Fruit fly (Drosophila melanogaster) whole organism, wandering third instar larva: ENCODE data around the gene CG10311.

Source experiments
- CG32264 ChIP-seq: fragments of 200-800 bp; sonication (Bioruptor generic); optimal IDR thresholded peaks from 2 replicates; lab custom pipeline; 2016; ENCODE audit warnings: missing biosample characterization, missing genetic modification characterization
- CG9705 ChIP-seq: fragments of 200-800 bp; sonication (Bioruptor generic); optimal IDR thresholded peaks from 2 replicates; lab custom pipeline; 2018; ENCODE audit warnings: missing biosample characterization, mild to moderate bottlenecking, missing genetic modification characterization
- Dif ChIP-seq: fragments of 200-275, 200-300 bp; sonication (Bioruptor generic); optimal IDR thresholded peaks from 2 replicates; lab custom pipeline; 2018; ENCODE audit warnings: missing biosample characterization, missing genetic modification characterization; ENCODE audit not compliant: partially characterized antibody
- GATAd ChIP-seq: sonication (Bioruptor generic); optimal IDR thresholded peaks from 2 replicates; lab custom pipeline; 2016; ENCODE audit warnings: missing biosample characterization, missing genetic modification characterization
- HLH106 ChIP-seq: fragments of 200-800 bp; optimal IDR thresholded peaks from 3 replicates; lab custom pipeline; 2019; ENCODE audit warnings: missing biosample characterization, mild to moderate bottlenecking, missing genetic modification characterization, moderate library complexity
- Hnf4 ChIP-seq: fragments of 200-800 bp; sonication (Bioruptor generic); optimal IDR thresholded peaks from 2 replicates; lab custom pipeline; 2016; ENCODE audit warnings: missing biosample characterization, mild to moderate bottlenecking, missing genetic modification characterization
- Hr78 ChIP-seq: fragments of >200 bp; optimal IDR thresholded peaks from 2 replicates; lab custom pipeline; 2017; ENCODE audit warnings: missing biosample characterization, missing genetic modification characterization
- Hr83 ChIP-seq: fragments of 200-300 bp; sonication (Bioruptor generic); optimal IDR thresholded peaks from 2 replicates; lab custom pipeline; 2016; ENCODE audit warnings: missing biosample characterization, mild to moderate bottlenecking, missing genetic modification characterization, moderate library complexity; ENCODE audit not compliant: poor library complexity, severe bottlenecking
- Jra ChIP-seq: sonication (Bioruptor generic); optimal IDR thresholded peaks from 2 replicates; lab custom pipeline; 2016; ENCODE audit warnings: missing biosample characterization, missing genetic modification characterization
- Myc ChIP-seq: fragments of >200 bp; optimal IDR thresholded peaks from 2 replicates; lab custom pipeline; 2017
- N ChIP-seq: fragments of >200 bp; optimal IDR thresholded peaks from 2 replicates; lab custom pipeline; 2018; ENCODE audit warnings: missing biosample characterization, missing external identifiers, missing genetic modification characterization
- Rel ChIP-seq, 2 experiments: fragments of 200-800 bp; sonication (Bioruptor generic) in 1 of 2; optimal IDR thresholded peaks; 2 replicates in 1 of 2; 3 replicates in 1 of 2; lab custom pipeline; 2016 to 2019; ENCODE audit warnings: mild to moderate bottlenecking in 2 of 2, missing biosample characterization in 2 of 2, missing genetic modification characterization in 2 of 2, moderate library complexity in 1 of 2
- Sp1 ChIP-seq: fragments of 200-800 bp; sonication (Bioruptor generic); optimal IDR thresholded peaks from 3 replicates; lab custom pipeline; 2019; ENCODE audit warnings: missing biosample characterization, mild to moderate bottlenecking, missing genetic modification characterization, moderate library complexity
- Vsx2 ChIP-seq: fragments of 200-300, 225-300 bp; sonication (Bioruptor generic); optimal IDR thresholded peaks from 2 replicates; lab custom pipeline; 2018; ENCODE audit warnings: missing biosample characterization, missing genetic modification characterization; ENCODE audit not compliant: partially characterized antibody
- br ChIP-seq: fragments of 200-800 bp; sonication (Bioruptor generic); optimal IDR thresholded peaks from 2 replicates; lab custom pipeline; 2016; ENCODE audit warnings: missing biosample characterization, missing genetic modification characterization
- brk ChIP-seq: fragments of 200-800 bp; sonication (Bioruptor generic); optimal IDR thresholded peaks from 2 replicates; lab custom pipeline; 2016; ENCODE audit warnings: missing biosample characterization, mild to moderate bottlenecking, missing genetic modification characterization
- dl ChIP-seq, 2 experiments: fragments of 175-275, 200-275 bp in 1 of 2; fragments of 200-275 bp in 1 of 2; sonication (Bioruptor generic); optimal IDR thresholded peaks; lab custom pipeline; 2018; ENCODE audit warnings: mild to moderate bottlenecking in 2 of 2, missing biosample characterization in 2 of 2, missing genetic modification characterization in 2 of 2, moderate library complexity in 2 of 2; ENCODE audit not compliant: partially characterized antibody in 2 of 2, insufficient read depth in 1 of 2
- dsf ChIP-seq: sonication (Bioruptor generic); optimal IDR thresholded peaks from 2 replicates; lab custom pipeline; 2016; ENCODE audit warnings: missing biosample characterization, missing genetic modification characterization, borderline replicate concordance
- ey ChIP-seq: fragments of 200-800 bp; sonication (Bioruptor generic); optimal IDR thresholded peaks from 2 replicates; lab custom pipeline; 2016; ENCODE audit warnings: missing biosample characterization, missing genetic modification characterization
- foxo ChIP-seq, 2 experiments: fragments of 200-800 bp; sonication (Bioruptor generic); optimal IDR thresholded peaks; 2 replicates in 1 of 2; 3 replicates in 1 of 2; lab custom pipeline; 2016 to 2017; ENCODE audit warnings: missing biosample characterization in 2 of 2, missing genetic modification characterization in 2 of 2
- fru ChIP-seq: fragments of 200-800 bp; sonication (Bioruptor generic); optimal IDR thresholded peaks from 3 replicates; lab custom pipeline; 2016; ENCODE audit warnings: missing biosample characterization, mild to moderate bottlenecking, missing genetic modification characterization
- h ChIP-seq: fragments of 200-800 bp; sonication (Bioruptor generic); optimal IDR thresholded peaks from 3 replicates; lab custom pipeline; 2016; ENCODE audit warnings: missing biosample characterization, mild to moderate bottlenecking, missing genetic modification characterization
- jim ChIP-seq: fragments of 175-275, 200-325 bp; sonication (Bioruptor generic); optimal IDR thresholded peaks from 2 replicates; lab custom pipeline; 2016; ENCODE audit warnings: missing biosample characterization, mild to moderate bottlenecking, missing genetic modification characterization
- lola ChIP-seq: fragments of >200 bp; optimal IDR thresholded peaks from 2 replicates; lab custom pipeline; 2017; ENCODE audit warnings: missing biosample characterization, missing genetic modification characterization
- pan ChIP-seq: fragments of >200 bp; optimal IDR thresholded peaks from 2 replicates; lab custom pipeline; 2017
- psq ChIP-seq: fragments of 200-800 bp; sonication (Bioruptor generic); optimal IDR thresholded peaks from 3 replicates; lab custom pipeline; 2017; ENCODE audit warnings: missing biosample characterization, mild to moderate bottlenecking, missing genetic modification characterization, moderate library complexity
- rgr ChIP-seq: fragments of 200-800 bp; sonication (Bioruptor generic); optimal IDR thresholded peaks from 3 replicates; lab custom pipeline; 2016; ENCODE audit warnings: missing biosample characterization, mild to moderate bottlenecking, missing genetic modification characterization
- sage ChIP-seq: fragments of 200-800 bp; sonication (Bioruptor generic); optimal IDR thresholded peaks from 2 replicates; lab custom pipeline; 2016; ENCODE audit warnings: missing biosample characterization, mild to moderate bottlenecking, missing genetic modification characterization
- sv ChIP-seq: fragments of 200-800 bp; sonication (Bioruptor generic); optimal IDR thresholded peaks from 3 replicates; lab custom pipeline; 2016; ENCODE audit warnings: missing biosample characterization, missing genetic modification characterization
- tai ChIP-seq: sonication (Bioruptor generic); optimal IDR thresholded peaks from 2 replicates; lab custom pipeline; 2016; ENCODE audit warnings: missing biosample characterization, missing genetic modification characterization

CG10311 gene

dm6 chr3R:16316747-16317146, 40.1 kb downstream of the CG10311 start:
- TF ChIP-seq Hr78 (no peak), tai (GFP tag; lab: Kevin White, UChicago) (no peak), br (no peak), Vsx2 (GFP tag; lab: Kevin White, UChicago) (peak; percentile 72), pan (no peak), ey (GFP tag; lab: Kevin White, UChicago) (no peak), h (no peak), dl (GFP tag; optimal IDR thresholded peaks at IDR 0.05; lab: Kevin White, UChicago; ENCODE audit: insufficient read depth in 1 of 2, partially characterized antibody in 2 of 2) (peak in 1 of 2 experiments; percentile 40), HLH106 (tag; lab: Kevin White, UChicago) (no peak), Rel (GFP tag; optimal IDR thresholded peaks at IDR 0.05; lab: Kevin White, UChicago) (peak; percentile 67), Rel (tag; optimal IDR thresholded peaks at IDR 0.05; lab: Kevin White, UChicago) (no peak), Sp1 (peak; percentile 19), sage (peak; percentile 19), CG32264 (no peak), GATAd (no peak), foxo (GFP tag; optimal IDR thresholded peaks at IDR 0.05; lab: Kevin White, UChicago) (no peak), psq (GFP tag; lab: Kevin White, UChicago) (peak; percentile 46), jim (GFP tag; lab: Kevin White, UChicago) (no peak), fru (peak; percentile 1), N (GFP tag; lab: Kevin White, UChicago) (no peak), Hr83 (GFP tag; lab: Kevin White, UChicago) (no peak)

dm6 chr3R:16310081-16310493, 46.7 kb downstream of the CG10311 start:
- TF ChIP-seq psq (GFP tag; lab: Kevin White, UChicago) (no peak), Hr83 (GFP tag; lab: Kevin White, UChicago) (no peak), jim (GFP tag; lab: Kevin White, UChicago) (no peak), dl (GFP tag; optimal IDR thresholded peaks at IDR 0.05; lab: Kevin White, UChicago; ENCODE audit: insufficient read depth in 1 of 2, partially characterized antibody in 2 of 2) (no peak), Jra (GFP tag; lab: Kevin White, UChicago) (no peak), ey (GFP tag; lab: Kevin White, UChicago) (no peak), br (no peak), pan (no peak), Dif (GFP tag; lab: Kevin White, UChicago) (no peak), brk (no peak), h (peak; percentile 34), Myc (lab: Kevin White, UChicago) (peak; percentile 33), Rel (GFP tag; optimal IDR thresholded peaks at IDR 0.05; lab: Kevin White, UChicago) (no peak), Rel (tag; optimal IDR thresholded peaks at IDR 0.05; lab: Kevin White, UChicago) (no peak), rgr (GFP tag; lab: Kevin White, UChicago) (no peak)

DNA sequence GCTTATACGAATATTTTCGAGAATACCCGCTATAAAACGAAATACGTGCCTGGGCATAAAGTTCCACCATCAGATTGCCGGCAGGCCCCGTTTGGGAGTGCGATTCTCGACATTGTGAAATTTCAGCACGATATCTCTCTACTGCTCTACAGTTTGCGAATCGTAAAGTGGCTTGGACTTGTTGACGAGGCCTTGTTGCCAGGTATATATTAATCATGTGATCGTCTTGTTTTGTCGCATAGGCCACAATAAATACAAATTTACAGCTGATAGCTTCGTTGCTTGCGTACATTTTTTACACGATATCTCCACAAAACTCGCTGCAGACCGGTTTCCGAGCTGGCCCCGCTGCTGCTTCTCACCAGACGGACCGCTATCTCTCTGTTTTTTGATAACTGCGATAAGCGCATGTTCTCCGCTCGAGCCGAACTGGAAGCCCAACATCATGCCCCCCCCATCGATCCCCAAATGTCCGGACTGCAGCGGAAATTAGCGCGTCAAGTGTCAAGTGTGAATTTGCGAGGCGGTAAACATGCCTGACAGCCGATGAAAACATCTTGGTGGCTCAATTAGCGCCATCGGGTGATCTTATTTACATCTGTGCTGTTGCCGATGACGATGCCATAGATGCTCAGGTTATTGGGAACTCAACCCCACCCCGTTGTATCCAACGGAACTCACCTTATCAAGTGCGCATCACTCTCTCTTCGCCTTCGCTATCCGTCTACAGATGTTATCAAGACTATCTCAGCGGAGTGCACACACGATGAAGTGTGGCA, 47.3 kb downstream of the CG10311 start:
- peak; percentile 18 for TF ChIP-seq HLH106 (tag; lab: Kevin White, UChicago)
- TF ChIP-seq h: peak; percentile 11
- TF ChIP-seq sv (GFP tag; lab: Kevin White, UChicago): peak; percentile 20
- TF ChIP-seq br: no peak
- peak; percentile 3 for TF ChIP-seq Hnf4 (GFP tag; lab: Kevin White, UChicago)
- peak; percentile 8 for TF ChIP-seq ey (GFP tag; lab: Kevin White, UChicago)
- no peak for TF ChIP-seq Rel (GFP tag; optimal IDR thresholded peaks at IDR 0.05; lab: Kevin White, UChicago)
- peak; percentile 71 for TF ChIP-seq Rel (tag; optimal IDR thresholded peaks at IDR 0.05; lab: Kevin White, UChicago)
- peak; percentile 42 for TF ChIP-seq fru
- no peak for TF ChIP-seq lola (GFP tag; lab: Kevin White, UChicago)
- TF ChIP-seq sage: no peak
- TF ChIP-seq foxo (GFP tag; optimal IDR thresholded peaks at IDR 0.05; lab: Kevin White, UChicago): peak in 1 of 2 experiments; percentile 58
- no peak for TF ChIP-seq dl (GFP tag; optimal IDR thresholded peaks at IDR 0.05; lab: Kevin White, UChicago; ENCODE audit: insufficient read depth in 1 of 2, partially characterized antibody in 2 of 2)

dm6 chr3R:16308057-16308456, 48.8 kb downstream of the CG10311 start:
- TF ChIP-seq CG9705 (GFP tag; lab: Kevin White, UChicago) (no peak), dsf (GFP tag; lab: Kevin White, UChicago) (no peak), brk (no peak), GATAd (no peak), foxo (GFP tag; optimal IDR thresholded peaks at IDR 0.05; lab: Kevin White, UChicago) (no peak), br (no peak), Myc (lab: Kevin White, UChicago) (no peak), psq (GFP tag; lab: Kevin White, UChicago) (no peak), jim (GFP tag; lab: Kevin White, UChicago) (no peak)
